Fruit fly (Drosophila melanogaster) whole organism, embryonic: Measurements from ENCODE around the gene Fam92.

Source experiments
- ATbp ChIP-seq: fragments of 200-800 bp; sonication (Bioruptor generic); optimal IDR thresholded peaks from 2 replicates; lab custom pipeline; 2017; ENCODE audit warnings: missing biosample characterization, mild to moderate bottlenecking, missing genetic modification characterization, missing genetic modification reagents
- Adf1 ChIP-seq: fragments of 200-800 bp; sonication (Bioruptor generic); IDR thresholded peaks from 2 replicates; pipeline ENCODE4 v1.3.6; 2022; ENCODE audit warnings: missing biosample characterization, missing genetic modification characterization
- Atf-2 ChIP-seq: fragments of 200-800 bp; sonication (Bioruptor generic); optimal IDR thresholded peaks from 2 replicates; lab custom pipeline; 2016; ENCODE audit warnings: missing biosample characterization, missing genetic modification characterization
- Atf6 ChIP-seq: fragments of 200-800 bp; sonication (Bioruptor generic); IDR thresholded peaks from 2 replicates; pipeline ENCODE4 v1.3.6; 2022; ENCODE audit warnings: missing biosample characterization, missing genetic modification characterization
- CG10147 ChIP-seq: fragments of 200-800 bp; sonication (Bioruptor generic); optimal IDR thresholded peaks from 2 replicates; lab custom pipeline; 2019; ENCODE audit warnings: missing biosample characterization, mild to moderate bottlenecking, missing genetic modification characterization, moderate library complexity
- CG11456 ChIP-seq: fragments of 200-800 bp; sonication (Bioruptor generic); IDR thresholded peaks from 3 replicates; pipeline ENCODE4 v1.3.6; 2022; ENCODE audit warnings: missing biosample characterization, missing genetic modification characterization
- CG13624 ChIP-seq: fragments of 200-800 bp; sonication (Bioruptor generic); optimal IDR thresholded peaks from 2 replicates; lab custom pipeline; 2016; ENCODE audit warnings: missing biosample characterization, missing genetic modification characterization
- CG14014 ChIP-seq: fragments of 200-800 bp; sonication (Bioruptor generic); IDR thresholded peaks from 2 replicates; pipeline ENCODE4 v1.3.6; 2022; ENCODE audit warnings: missing biosample characterization, missing genetic modification characterization
- CG14441 ChIP-seq: fragments of 200-800 bp; sonication (Bioruptor generic); IDR thresholded peaks from 2 replicates; pipeline ENCODE4 v1.3.6; 2022; ENCODE audit warnings: missing biosample characterization, missing genetic modification characterization
- CG15269 ChIP-seq: fragments of 200-800 bp; sonication (Bioruptor generic); optimal IDR thresholded peaks from 2 replicates; lab custom pipeline; 2018; ENCODE audit warnings: missing biosample characterization, mild to moderate bottlenecking, missing genetic modification characterization, moderate library complexity
- CG17385 ChIP-seq: fragments of 200-800 bp; sonication (Bioruptor generic); optimal IDR thresholded peaks from 3 replicates; lab custom pipeline; 2018; ENCODE audit warnings: missing biosample characterization, mild to moderate bottlenecking, missing genetic modification characterization
- CG18599 ChIP-seq: fragments of 200-800 bp; sonication (Bioruptor generic); optimal IDR thresholded peaks from 3 replicates; lab custom pipeline; 2017; ENCODE audit warnings: missing biosample characterization, missing genetic modification characterization, mild to moderate bottlenecking, moderate library complexity, missing genetic modification reagents
- CG2129 ChIP-seq: fragments of 200-800 bp; sonication (Bioruptor generic); IDR thresholded peaks from 2 replicates; pipeline ENCODE4 v1.3.6; 2022; ENCODE audit warnings: missing biosample characterization, missing genetic modification characterization; ENCODE audit not compliant: partially characterized antibody
- CG2678 ChIP-seq: fragments of 200-800 bp; sonication (Bioruptor generic); optimal IDR thresholded peaks from 3 replicates; lab custom pipeline; 2019; ENCODE audit warnings: missing biosample characterization, mild to moderate bottlenecking, missing genetic modification characterization, moderate library complexity
- CG3065 ChIP-seq: fragments of 200-800 bp; sonication (Bioruptor generic); optimal IDR thresholded peaks from 2 replicates; lab custom pipeline; 2016; ENCODE audit warnings: missing biosample characterization, missing genetic modification characterization
- CG4282 ChIP-seq: fragments of 200-800 bp; sonication (Bioruptor generic); optimal IDR thresholded peaks from 2 replicates; lab custom pipeline; 2016; ENCODE audit warnings: missing biosample characterization, missing genetic modification characterization
- CG4707 ChIP-seq: fragments of 200-800 bp; sonication (Bioruptor generic); optimal IDR thresholded peaks from 2 replicates; lab custom pipeline; 2018; ENCODE audit warnings: missing biosample characterization, mild to moderate bottlenecking, missing genetic modification characterization, moderate library complexity
- CG7372 ChIP-seq: fragments of 200-800 bp; sonication (Bioruptor generic); IDR thresholded peaks from 2 replicates; pipeline ENCODE4 v1.3.6; 2022; ENCODE audit warnings: missing biosample characterization, missing genetic modification characterization
- CG7786 ChIP-seq: fragments of 200-800 bp; sonication (Bioruptor generic); optimal IDR thresholded peaks from 2 replicates; lab custom pipeline; 2016; ENCODE audit warnings: missing biosample characterization, missing genetic modification characterization
- CG8388 ChIP-seq: fragments of 200-800 bp; sonication (Bioruptor generic); optimal IDR thresholded peaks from 2 replicates; lab custom pipeline; 2019; ENCODE audit warnings: missing biosample characterization, mild to moderate bottlenecking, missing genetic modification characterization, moderate library complexity
- CG9932 ChIP-seq: fragments of 200-800 bp; sonication (Bioruptor generic); IDR thresholded peaks from 2 replicates; pipeline ENCODE4 v1.3.6; 2022; ENCODE audit warnings: missing biosample characterization, missing genetic modification characterization
- Chrac-16 ChIP-seq: fragments of 200-800 bp; sonication (Bioruptor generic); optimal IDR thresholded peaks from 3 replicates; lab custom pipeline; 2016; ENCODE audit warnings: missing biosample characterization, missing genetic modification characterization
- CkIIα-i1 ChIP-seq: fragments of 200-800 bp; sonication (Bioruptor generic); IDR thresholded peaks from 2 replicates; pipeline ENCODE4 v1.3.6; 2022; ENCODE audit warnings: missing biosample characterization, missing genetic modification characterization
- E2f2 ChIP-seq: fragments of 200-800 bp; sonication (Bioruptor generic); IDR thresholded peaks from 2 replicates; pipeline ENCODE4 v1.3.6; 2022; ENCODE audit warnings: missing biosample characterization, missing genetic modification characterization
- Fer1 ChIP-seq: fragments of 200-800 bp; sonication (Bioruptor generic); optimal IDR thresholded peaks from 2 replicates; lab custom pipeline; 2017; ENCODE audit warnings: missing biosample characterization, mild to moderate bottlenecking, missing genetic modification characterization
- Gsc ChIP-seq: fragments of 200-800 bp; sonication (Bioruptor generic); IDR thresholded peaks from 2 replicates; pipeline ENCODE4 v1.3.6; 2022; ENCODE audit warnings: missing biosample characterization, missing genetic modification characterization
- H2.0 ChIP-seq: fragments of 200-800 bp; sonication (Bioruptor generic); IDR thresholded peaks from 2 replicates; pipeline ENCODE4 v1.3.6; 2022; ENCODE audit warnings: missing biosample characterization, missing genetic modification characterization
- HLHmδ ChIP-seq: fragments of 200-800 bp; sonication (Bioruptor generic); optimal IDR thresholded peaks from 2 replicates; lab custom pipeline; 2018; ENCODE audit warnings: missing biosample characterization, mild to moderate bottlenecking, missing genetic modification characterization, moderate library complexity
- Hmr ChIP-seq: fragments of 200-800 bp; sonication (Bioruptor generic); optimal IDR thresholded peaks from 3 replicates; lab custom pipeline; 2017; ENCODE audit warnings: mild to moderate bottlenecking, missing biosample characterization, missing genetic modification reagents, missing genetic modification characterization
- Lpt ChIP-seq: fragments of >200 bp; optimal IDR thresholded peaks from 2 replicates; lab custom pipeline; 2018; ENCODE audit warnings: missing biosample characterization, missing genetic modification characterization
- Med ChIP-seq: fragments of 200-800 bp; sonication (Bioruptor generic); peaks from one replicate; lab custom pipeline; 2016; ENCODE audit warnings: missing biosample characterization, missing genetic modification characterization, mild to moderate bottlenecking, inconsistent platforms, moderate library complexity
- NC2α ChIP-seq: fragments of 200-800 bp; sonication (Bioruptor generic); optimal IDR thresholded peaks from 2 replicates; lab custom pipeline; 2016; ENCODE audit warnings: missing biosample characterization, missing genetic modification characterization
- Nf-YA ChIP-seq: fragments of 200-800 bp; sonication (Bioruptor generic); IDR thresholded peaks from 2 replicates; pipeline ENCODE4 v1.3.6; 2022; ENCODE audit warnings: missing biosample characterization, missing genetic modification characterization
- Ptx1 ChIP-seq: fragments of 200-800 bp; sonication (Bioruptor generic); IDR thresholded peaks from 2 replicates; pipeline ENCODE4 v1.3.6; 2022; ENCODE audit warnings: missing biosample characterization, missing genetic modification characterization
- Usf ChIP-seq: fragments of 200-800 bp; sonication (Bioruptor generic); optimal IDR thresholded peaks from 2 replicates; lab custom pipeline; 2017; ENCODE audit warnings: missing genotype, missing biosample characterization, missing genetic modification characterization
- ac ChIP-seq: fragments of 200-800 bp; sonication (Bioruptor generic); optimal IDR thresholded peaks from 3 replicates; lab custom pipeline; 2017; ENCODE audit warnings: missing biosample characterization, mild to moderate bottlenecking, missing genetic modification characterization
- br ChIP-seq: fragments of >200 bp; optimal IDR thresholded peaks from 2 replicates; lab custom pipeline; 2017
- chinmo ChIP-seq: fragments of 200-800 bp; sonication (Bioruptor generic); IDR thresholded peaks from 4 replicates; pipeline ENCODE4 v1.3.6; 2022; ENCODE audit warnings: missing biosample characterization, missing genetic modification characterization; ENCODE audit not compliant: partially characterized antibody
- chm ChIP-seq: fragments of 200-800 bp; sonication (Bioruptor generic); IDR thresholded peaks from 2 replicates; pipeline ENCODE4 v1.3.6; 2022; ENCODE audit warnings: missing biosample characterization, missing genetic modification characterization
- crp ChIP-seq, 2 experiments: fragments of 200-800 bp; sonication (Bioruptor generic); optimal IDR thresholded peaks; 2 replicates in 1 of 2; 3 replicates in 1 of 2; lab custom pipeline; 2017; ENCODE audit warnings: missing biosample characterization in 2 of 2, missing genetic modification characterization in 2 of 2, mild to moderate bottlenecking in 1 of 2, moderate library complexity in 1 of 2
- dysf ChIP-seq: fragments of 200-800 bp; sonication (Bioruptor generic); IDR thresholded peaks from 3 replicates; pipeline ENCODE4 v1.3.6; 2022; ENCODE audit warnings: missing biosample characterization, missing genetic modification characterization
- gce ChIP-seq: fragments of 200-800 bp; sonication (Bioruptor generic); IDR thresholded peaks from 3 replicates; pipeline ENCODE4 v1.3.6; 2022; ENCODE audit warnings: missing biosample characterization, missing genetic modification characterization
- gfzf ChIP-seq: fragments of 200-800 bp; sonication (Bioruptor generic); optimal IDR thresholded peaks from 2 replicates; lab custom pipeline; 2016; ENCODE audit warnings: missing biosample characterization, mild to moderate bottlenecking, missing genetic modification characterization, moderate library complexity
- kni ChIP-seq: fragments of 200-800 bp; sonication (Bioruptor generic); optimal IDR thresholded peaks from 3 replicates; lab custom pipeline; 2017; ENCODE audit warnings: mild to moderate bottlenecking, missing biosample characterization, missing genetic modification reagents, missing genetic modification characterization
- maf-S ChIP-seq: fragments of 200-800 bp; sonication (Bioruptor generic); optimal IDR thresholded peaks from 2 replicates; lab custom pipeline; 2016; ENCODE audit warnings: missing biosample characterization, missing genetic modification characterization
- pan ChIP-seq, 4 experiments: fragments of >200 bp in 3 of 4; fragments of 200-800 bp in 1 of 4; sonication (Bioruptor generic) in 1 of 4; optimal IDR thresholded peaks in 3 of 4; IDR thresholded peaks in 1 of 4; 2 replicates each; pipeline versions ENCODE4 v1.3.6 to Lab custom; 2017 to 2022; ENCODE audit warnings: missing biosample characterization in 2 of 4, missing genetic modification characterization in 2 of 4, mixed read lengths in 1 of 4
- sd ChIP-seq: fragments of 200-800 bp; sonication (Bioruptor generic); optimal IDR thresholded peaks from 3 replicates; lab custom pipeline; 2018; ENCODE audit warnings: missing biosample characterization, mild to moderate bottlenecking, missing genetic modification characterization, moderate library complexity
- sens ChIP-seq: fragments of 200-800 bp; sonication (Bioruptor generic); peaks from one replicate; lab custom pipeline; 2016; ENCODE audit warnings: missing biosample characterization, missing genetic modification characterization
- sima ChIP-seq: fragments of 200-800 bp; sonication (Bioruptor generic); optimal IDR thresholded peaks from 2 replicates; lab custom pipeline; 2016; ENCODE audit warnings: missing biosample characterization, missing genetic modification characterization
- slbo ChIP-seq: fragments of 200-800 bp; sonication (Bioruptor generic); IDR thresholded peaks from 2 replicates; pipeline ENCODE4 v1.3.6; 2022; ENCODE audit warnings: missing biosample characterization, missing genetic modification characterization
- tgo ChIP-seq: fragments of 200-800 bp; sonication (Bioruptor generic); IDR thresholded peaks from 3 replicates; pipeline ENCODE4 v1.3.6; 2022; ENCODE audit warnings: missing biosample characterization, missing genetic modification characterization
- zfh1 ChIP-seq: fragments of 200-800 bp; sonication (Bioruptor generic); IDR thresholded peaks from 3 replicates; pipeline ENCODE4 v1.3.6; 2022; ENCODE audit warnings: missing biosample characterization, missing genetic modification characterization

Fam92 gene

DNA sequence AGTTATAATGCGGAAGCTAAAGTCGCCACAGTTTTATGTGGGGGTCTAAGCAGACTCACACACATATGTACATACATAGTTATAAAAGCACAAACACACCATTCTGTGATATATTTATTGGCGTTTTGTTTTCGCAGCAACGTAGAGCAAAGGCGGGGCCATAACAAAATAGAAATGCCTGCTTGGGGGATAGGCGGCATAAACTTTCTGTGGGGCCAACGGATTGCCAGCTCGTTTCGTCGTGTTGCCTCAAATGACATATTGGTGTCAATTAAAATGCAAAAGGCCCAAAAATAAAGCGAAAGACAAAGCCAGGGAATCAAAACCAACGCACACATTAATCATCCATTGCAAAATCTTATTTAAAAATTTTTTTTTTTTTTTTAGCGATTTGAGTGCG is 44.1 kb downstream of the Fam92 start (continued):
- TF ChIP-seq CG17385 (GFP tag; lab: Kevin White, UChicago) (peak; percentile 4), maf-S (GFP tag; lab: Kevin White, UChicago) (peak; percentile 6), tgo (no peak), ac (GFP tag; lab: Kevin White, UChicago) (no peak), pan (optimal IDR thresholded peaks at IDR 0.05; lab: Kevin White, UChicago) (no peak), pan (GFP tag; optimal IDR thresholded peaks at IDR 0.05 in 1 of 2, IDR thresholded peaks at IDR 0.05 in 1 of 2) (peak in 1 of 2 experiments; percentile 13), sd (tag; lab: Kevin White, UChicago) (peak; percentile 64), CG10147 (GFP tag; lab: Kevin White, UChicago) (peak; percentile 30), E2f2 (GFP tag; lab: Robert Waterston, UW) (no peak), CG3065 (GFP tag; lab: Kevin White, UChicago) (no peak), CG2678 (tag; lab: Kevin White, UChicago) (peak; percentile 25), Atf6 (GFP tag; lab: Robert Waterston, UW) (0 out of 2 replicates have a peak, but pooled peaks have one; percentile 8), gfzf (no peak), HLHmδ (GFP tag; lab: Kevin White, UChicago) (no peak), kni (no peak), CG13624 (GFP tag; lab: Kevin White, UChicago) (peak; percentile 6), Lpt (no peak), Atf-2 (GFP tag; lab: Kevin White, UChicago) (no peak), Adf1 (0 out of 2 replicates have a peak, but pooled peaks have one; percentile 13), Fer1 (GFP tag; lab: Kevin White, UChicago) (peak; percentile 10), CG18599 (peak; percentile 49), sens (GFP tag; lab: Kevin White, UChicago) (peak; percentile 68), Med (GFP tag; lab: Kevin White, UChicago) (peak; percentile 13), Hmr (GFP tag; lab: Kevin White, UChicago) (peak; percentile 48), slbo (GFP tag; lab: Robert Waterston, UW) (0 out of 2 replicates have a peak, but pooled peaks have one; percentile 3), CG14014 (0 out of 2 replicates have a peak, but pooled peaks have one; percentile 4), H2.0 (GFP tag; lab: Robert Waterston, UW) (no peak)

DNA sequence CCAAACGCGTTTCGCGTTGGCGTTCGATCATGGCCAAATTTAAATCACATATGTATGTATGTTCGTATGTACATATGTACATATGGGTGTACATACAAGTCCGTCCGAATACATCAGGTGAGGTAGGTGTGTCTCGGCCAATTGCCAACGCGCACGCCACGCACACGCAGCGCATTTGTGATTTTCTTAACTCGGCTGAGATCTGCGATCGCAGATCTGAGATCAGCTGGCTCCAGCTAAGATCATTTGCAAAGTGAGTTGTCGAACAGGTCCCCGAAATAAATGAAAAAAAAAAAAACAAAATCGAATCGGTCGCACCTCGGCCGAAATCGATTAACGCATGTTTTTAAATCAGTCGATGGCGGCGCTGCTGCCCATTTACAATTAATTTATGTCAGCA is 44.5 kb downstream of the Fam92 start:
- no peak for TF ChIP-seq CG8388 (GFP tag; lab: Kevin White, UChicago)
- no peak for TF ChIP-seq CG15269 (tag; lab: Kevin White, UChicago)
- TF ChIP-seq zfh1: no peak
- TF ChIP-seq br (lab: Kevin White, UChicago): no peak
- TF ChIP-seq dysf (GFP tag; lab: Robert Waterston, UW): no peak
- TF ChIP-seq CG7786 (GFP tag; lab: Kevin White, UChicago): no peak
- TF ChIP-seq HLHmδ (GFP tag; lab: Kevin White, UChicago): no peak
- no peak for TF ChIP-seq NC2α (GFP tag; lab: Kevin White, UChicago)
- no peak for TF ChIP-seq ATbp (GFP tag; lab: Kevin White, UChicago)
- no peak for TF ChIP-seq CG4282 (GFP tag; lab: Kevin White, UChicago)
- TF ChIP-seq CkIIα-i1 (GFP tag; lab: Robert Waterston, UW): no peak
- TF ChIP-seq CG9932 (GFP tag; lab: Robert Waterston, UW): 0 out of 2 replicates have a peak, but pooled peaks have one; percentile 1
- TF ChIP-seq chm (GFP tag; lab: Robert Waterston, UW): peak; percentile 20; the same call in 1 of the 2 replicates
- no peak for TF ChIP-seq CG4707 (GFP tag; lab: Kevin White, UChicago)
- no peak for TF ChIP-seq Nf-YA
- peak; percentile 75; the same call in 2 of the 4 replicates for TF ChIP-seq chinmo (GFP tag; lab: Robert Waterston, UW)
- no peak for TF ChIP-seq CG11456 (GFP tag; lab: Robert Waterston, UW)
- no peak for TF ChIP-seq CG2129 (GFP tag; lab: Robert Waterston, UW)
- TF ChIP-seq CG7372 (GFP tag; lab: Robert Waterston, UW): no peak
- TF ChIP-seq Ptx1 (GFP tag; lab: Robert Waterston, UW): no peak
- no peak for TF ChIP-seq Gsc
- TF ChIP-seq crp (GFP tag; optimal IDR thresholded peaks at IDR 0.05; lab: Kevin White, UChicago): no peak
- TF ChIP-seq Chrac-16 (GFP tag; lab: Kevin White, UChicago): no peak
- no peak for TF ChIP-seq sima (GFP tag; lab: Kevin White, UChicago)
- TF ChIP-seq CG14441 (GFP tag; lab: Robert Waterston, UW): no peak
- no peak for TF ChIP-seq gce
- TF ChIP-seq Usf (GFP tag; lab: Kevin White, UChicago): no peak
